Worm (Caenorhabditis elegans) whole organism, L4 larva: ENCODE measurements around the gene mlt-7.

ENCODE experiments used
- D1046.2 ChIP-seq: fragments of 200-800 bp; sonication (Bioruptor generic); IDR thresholded peaks from 2 replicates; pipeline ENCODE4 v1.3.6; 2022; ENCODE audit warnings: missing genetic modification characterization, missing compliant biosample characterization
- F10B5.3 ChIP-seq: sonication (generic microtip); optimal IDR thresholded peaks from 2 replicates; lab custom pipeline; 2016; ENCODE audit warnings: mild to moderate bottlenecking, missing genetic modification characterization, missing compliant biosample characterization
- F26F4.8 ChIP-seq: fragments of 200-800 bp; sonication (Bioruptor generic); conservative IDR thresholded peaks from 2 replicates; pipeline ENCODE4 v1.3.6; 2022; ENCODE audit warnings: missing genetic modification characterization, missing compliant biosample characterization
- F37D6.2 ChIP-seq: sonication (generic microtip); optimal IDR thresholded peaks from 2 replicates; lab custom pipeline; 2016; ENCODE audit warnings: mild to moderate bottlenecking, missing genetic modification characterization, missing compliant biosample characterization
- F49E8.2 ChIP-seq: sonication (generic microtip); optimal IDR thresholded peaks from 2 replicates; lab custom pipeline; 2016; ENCODE audit warnings: missing compliant biosample characterization, mild to moderate bottlenecking, missing genetic modification characterization, borderline replicate concordance
- T20F7.1 ChIP-seq: fragments of 200-800 bp; sonication (Bioruptor generic); optimal IDR thresholded peaks from 2 replicates; lab custom pipeline; 2018; ENCODE audit warnings: mild to moderate bottlenecking, missing genetic modification characterization, missing compliant biosample characterization
- T26A8.4 ChIP-seq: fragments of 200-800 bp; sonication (Bioruptor generic); IDR thresholded peaks from 2 replicates; pipeline ENCODE4 v1.3.6; 2022; ENCODE audit warnings: missing genetic modification characterization, missing compliant biosample characterization
- Y5F2A.4 ChIP-seq: fragments of 200-800 bp; sonication (Bioruptor generic); optimal IDR thresholded peaks from 2 replicates; lab custom pipeline; 2018; ENCODE audit warnings: mild to moderate bottlenecking, missing genetic modification characterization, missing compliant biosample characterization
- ZK337.2 ChIP-seq: fragments of 200-800 bp; sonication (Bioruptor generic); IDR thresholded peaks from 2 replicates; pipeline ENCODE4 v1.3.6; 2022; ENCODE audit warnings: missing genetic modification reagents, missing genetic modification characterization, missing compliant biosample characterization
- aha-1 ChIP-seq: fragments of 150-350 bp; peaks from one replicate; lab custom pipeline; 2014; ENCODE audit warnings: missing biosample characterization, missing genetic modification characterization
- aly-2 ChIP-seq: sonication (generic microtip); optimal IDR thresholded peaks from 2 replicates; lab custom pipeline; 2018; ENCODE audit warnings: missing biosample characterization, missing genetic modification characterization
- ama-1 ChIP-seq: fragments of 150-350 bp; optimal IDR thresholded peaks from 2 replicates; lab custom pipeline; 2014; ENCODE audit warnings: inconsistent platforms, mixed read lengths
- arid-1 ChIP-seq: fragments of 200-800 bp; sonication (Bioruptor generic); conservative IDR thresholded peaks from 2 replicates; pipeline ENCODE4 v1.3.6; 2022; ENCODE audit warnings: missing genetic modification reagents, missing genetic modification characterization, missing compliant biosample characterization
- attf-4 ChIP-seq: sonication (generic microtip); optimal IDR thresholded peaks from 3 replicates; lab custom pipeline; 2017; ENCODE audit warnings: missing biosample characterization, missing genetic modification characterization
- ceh-28 ChIP-seq: fragments of 150-350 bp; optimal IDR thresholded peaks from 2 replicates; lab custom pipeline; 2014; ENCODE audit warnings: missing biosample characterization, missing genetic modification reagents, missing genetic modification characterization
- ceh-82 ChIP-seq: sonication (generic microtip); optimal IDR thresholded peaks from 2 replicates; lab custom pipeline; 2017; ENCODE audit warnings: missing biosample characterization, missing genetic modification characterization
- daf-12 ChIP-seq: fragments of 150-350 bp; optimal IDR thresholded peaks from 2 replicates; lab custom pipeline; 2014; ENCODE audit warnings: missing biosample characterization, missing genetic modification reagents, missing genetic modification characterization
- daf-16 ChIP-seq, 3 experiments: sonication (generic microtip); optimal IDR thresholded peaks; 2 replicates each; lab custom pipeline; 2016 to 2017; ENCODE audit warnings: missing genetic modification characterization in 3 of 3, missing genetic modification reagents in 3 of 3, mild to moderate bottlenecking in 2 of 3, missing compliant biosample characterization in 2 of 3, missing biosample characterization in 1 of 3, moderate library complexity in 1 of 3
- dmd-6 ChIP-seq: fragments of 200-800 bp; sonication (Bioruptor generic); IDR thresholded peaks from 2 replicates; pipeline ENCODE4 v1.3.6; 2022; ENCODE audit warnings: missing genetic modification reagents, missing genetic modification characterization, missing compliant biosample characterization
- dmd-8 ChIP-seq: fragments of 200-800 bp; sonication (Bioruptor generic); IDR thresholded peaks from 2 replicates; pipeline ENCODE4 v1.3.6; 2022; ENCODE audit warnings: missing genetic modification characterization, missing compliant biosample characterization
- dmd-9 ChIP-seq: fragments of 200-800 bp; sonication (Bioruptor generic); IDR thresholded peaks from 2 replicates; pipeline ENCODE4 v1.3.6; 2022; ENCODE audit warnings: missing genetic modification reagents, missing genetic modification characterization, missing compliant biosample characterization
- dpl-1 ChIP-seq: fragments of 150-350 bp; optimal IDR thresholded peaks from 2 replicates; lab custom pipeline; 2014; ENCODE audit warnings: missing biosample characterization, missing genetic modification reagents, missing genetic modification characterization
- dve-1 ChIP-seq: sonication (generic microtip); optimal IDR thresholded peaks from 2 replicates; lab custom pipeline; 2017; ENCODE audit warnings: antibody characterized with exemption, mild to moderate bottlenecking, missing genetic modification characterization, missing compliant biosample characterization; ENCODE audit not compliant: insufficient read depth
- egl-43 ChIP-seq: fragments of 200-800 bp; sonication (Bioruptor generic); IDR thresholded peaks from 2 replicates; pipeline ENCODE4 v1.3.6; 2022; ENCODE audit warnings: missing genetic modification reagents, missing genetic modification characterization, missing compliant biosample characterization
- hlh-11 ChIP-seq: fragments of 200-800 bp; sonication (Bioruptor generic); optimal IDR thresholded peaks from 2 replicates; lab custom pipeline; 2018; ENCODE audit warnings: mild to moderate bottlenecking, missing genetic modification characterization, missing compliant biosample characterization
- jun-1 ChIP-seq: fragments of 150-350 bp; optimal IDR thresholded peaks from 2 replicates; lab custom pipeline; 2014; ENCODE audit warnings: missing biosample characterization, missing genetic modification reagents, missing genetic modification characterization
- lin-1 ChIP-seq: fragments of 200-800 bp; sonication (Bioruptor generic); IDR thresholded peaks from 2 replicates; pipeline ENCODE4 v1.3.6; 2022; ENCODE audit warnings: missing genetic modification reagents, missing genetic modification characterization, missing compliant biosample characterization
- lin-39 ChIP-seq: fragments of 150-350 bp; optimal IDR thresholded peaks from 2 replicates; lab custom pipeline; 2014; ENCODE audit warnings: missing biosample characterization, missing genetic modification reagents, missing genetic modification characterization
- madf-5 ChIP-seq, 2 experiments: fragments of 200-800 bp; sonication (Bioruptor generic); IDR thresholded peaks; 2 replicates each; pipeline ENCODE4 v1.3.6; 2022; ENCODE audit warnings: missing compliant biosample characterization in 2 of 2, missing genetic modification characterization in 2 of 2
- mep-1 ChIP-seq: fragments of 150-350 bp; sonication (generic microtip); optimal IDR thresholded peaks from 3 replicates; lab custom pipeline; 2014; ENCODE audit warnings: missing biosample characterization, missing genetic modification characterization
- mes-2 ChIP-seq: sonication (generic microtip); optimal IDR thresholded peaks from 2 replicates; lab custom pipeline; 2016; ENCODE audit warnings: missing genotype, mild to moderate bottlenecking, missing genetic modification characterization, missing compliant biosample characterization; ENCODE audit not compliant: poor library complexity, severe bottlenecking
- mxl-3 ChIP-seq: fragments of 200-800 bp; sonication (Bioruptor generic); optimal IDR thresholded peaks from 2 replicates; lab custom pipeline; 2018; ENCODE audit warnings: mild to moderate bottlenecking, missing genetic modification characterization, missing compliant biosample characterization
- nhr-10 ChIP-seq: fragments of 150-350 bp; optimal IDR thresholded peaks from 2 replicates; lab custom pipeline; 2014; ENCODE audit warnings: missing biosample characterization, missing genetic modification characterization
- nhr-102 ChIP-seq: sonication (generic microtip); optimal IDR thresholded peaks from 2 replicates; lab custom pipeline; 2016; ENCODE audit warnings: mild to moderate bottlenecking, missing genetic modification characterization, moderate library complexity, missing compliant biosample characterization
- nhr-237 ChIP-seq: sonication (generic microtip); optimal IDR thresholded peaks from 2 replicates; lab custom pipeline; 2017; ENCODE audit warnings: missing biosample characterization, missing genetic modification characterization
- nhr-25 ChIP-seq: sonication (generic microtip); optimal IDR thresholded peaks from 2 replicates; lab custom pipeline; 2017; ENCODE audit warnings: missing genetic modification characterization, mild to moderate bottlenecking, missing compliant biosample characterization, antibody characterized with exemption, moderate library complexity, borderline replicate concordance; ENCODE audit not compliant: insufficient read depth
- nhr-28 ChIP-seq: fragments of 150-350 bp; optimal IDR thresholded peaks from 2 replicates; lab custom pipeline; 2014; ENCODE audit warnings: missing biosample characterization, missing genetic modification characterization
- nhr-6 ChIP-seq: fragments of 150-350 bp; optimal IDR thresholded peaks from 2 replicates; lab custom pipeline; 2014; ENCODE audit warnings: missing biosample characterization, missing genetic modification characterization
- nhr-77 ChIP-seq: fragments of 150-350 bp; optimal IDR thresholded peaks from 2 replicates; lab custom pipeline; 2014; ENCODE audit warnings: missing biosample characterization, missing genetic modification characterization
- pha-4 ChIP-seq, 2 experiments: fragments of 150-350 bp in 1 of 2; fragments of 200-800 bp in 1 of 2; sonication (Bioruptor generic) in 1 of 2; IDR thresholded peaks in 1 of 2; optimal IDR thresholded peaks in 1 of 2; 2 replicates each; pipeline versions ENCODE4 v1.3.6 to Lab custom; 2014 to 2022; ENCODE audit warnings: missing genetic modification characterization in 2 of 2, missing genetic modification reagents in 2 of 2, missing biosample characterization in 1 of 2, missing compliant biosample characterization in 1 of 2
- rbr-2 ChIP-seq: sonication (generic microtip); optimal IDR thresholded peaks from 2 replicates; lab custom pipeline; 2016; ENCODE audit warnings: missing genotype, missing genetic modification characterization, missing compliant biosample characterization
- saeg-2 ChIP-seq: fragments of 200-800 bp; sonication (Bioruptor generic); IDR thresholded peaks from 2 replicates; pipeline ENCODE4 v1.3.6; 2022; ENCODE audit warnings: missing genetic modification reagents, missing genetic modification characterization, missing compliant biosample characterization
- skn-1 ChIP-seq: fragments of 150-350 bp; optimal IDR thresholded peaks from 2 replicates; lab custom pipeline; 2014; ENCODE audit warnings: missing biosample characterization, missing genetic modification characterization
- snpc-4 ChIP-seq: fragments of 150-350 bp; optimal IDR thresholded peaks from 2 replicates; lab custom pipeline; 2014; ENCODE audit warnings: missing biosample characterization, missing genetic modification characterization
- spr-1 ChIP-seq: sonication (generic microtip); optimal IDR thresholded peaks from 2 replicates; lab custom pipeline; 2016; ENCODE audit warnings: mild to moderate bottlenecking, missing genetic modification characterization, missing compliant biosample characterization
- spr-3 ChIP-seq: fragments of 200-800 bp; sonication (Bioruptor generic); optimal IDR thresholded peaks from 2 replicates; lab custom pipeline; 2018; ENCODE audit warnings: mild to moderate bottlenecking, missing genetic modification characterization, missing compliant biosample characterization
- unc-130 ChIP-seq: sonication (generic microtip); optimal IDR thresholded peaks from 2 replicates; lab custom pipeline; 2016; ENCODE audit warnings: missing genetic modification reagents, missing genetic modification characterization, missing compliant biosample characterization
- unc-62 ChIP-seq, 3 experiments: fragments of 150-350 bp in 1 of 3; sonication (generic microtip); optimal IDR thresholded peaks in 2 of 3; peaks in 1 of 3; 1 replicate in 1 of 3; 2 replicates in 2 of 3; lab custom pipeline; 2014 to 2017; ENCODE audit warnings: missing biosample characterization in 3 of 3, missing genetic modification characterization in 3 of 3, missing genetic modification reagents in 3 of 3, missing genotype in 1 of 3
- zag-1 ChIP-seq: fragments of 150-350 bp; optimal IDR thresholded peaks from 2 replicates; lab custom pipeline; 2014; ENCODE audit warnings: missing biosample characterization, missing genetic modification characterization
- zfp-2 ChIP-seq: sonication (generic microtip); optimal IDR thresholded peaks from 2 replicates; lab custom pipeline; 2016; ENCODE audit warnings: mild to moderate bottlenecking, missing genetic modification characterization, missing compliant biosample characterization
- zip-2 ChIP-seq: fragments of 150-350 bp; optimal IDR thresholded peaks from 2 replicates; lab custom pipeline; 2014; ENCODE audit warnings: missing biosample characterization, missing genetic modification characterization

mlt-7 gene

ce11 chrII:4372406-4372805 is 20.4 kb upstream of the mlt-7 start, which contains the start of gene paic-1:
paic-1 (minus strand) TSS chrII:4372525.
- TF ChIP-seq pha-4 (GFP tag; IDR thresholded peaks at IDR 0.05; lab: Robert Waterston, UW) (no peak), pha-4 (tag; optimal IDR thresholded peaks at IDR 0.05; lab: Kevin White, UChicago) (no peak), unc-130 (GFP tag; lab: Kevin White, UChicago) (no peak), mxl-3 (no peak), nhr-77 (tag; lab: Kevin White, UChicago) (no peak), dmd-6 (GFP tag; lab: Robert Waterston, UW) (no peak), nhr-102 (tag; lab: Kevin White, UChicago) (no peak), hlh-11 (tag; lab: Kevin White, UChicago) (peak; percentile 16), madf-5 (GFP tag; IDR thresholded peaks at IDR 0.05; lab: Robert Waterston, UW) (no peak), spr-3 (GFP tag; lab: Kevin White, UChicago) (no peak), lin-39 (tag; lab: Kevin White, UChicago) (no peak), T20F7.1 (GFP tag; lab: Kevin White, UChicago) (no peak), mep-1 (peak; percentile 50), unc-62 (GFP tag; optimal IDR thresholded peaks at IDR 0.05 in 1 of 2; lab: Kevin White, UChicago) (no peak), unc-62 (tag; optimal IDR thresholded peaks at IDR 0.05; lab: Kevin White, UChicago) (no peak), skn-1 (tag; lab: Kevin White, UChicago) (no peak), spr-1 (no peak), jun-1 (tag; lab: Kevin White, UChicago) (no peak), F10B5.3 (no peak), mes-2 (tag; lab: Kevin White, UChicago) (peak; percentile 54), ceh-28 (tag; lab: Kevin White, UChicago) (no peak), daf-16 (GFP tag; optimal IDR thresholded peaks at IDR 0.05; lab: Kevin White, UChicago) (no peak), daf-16 (tag; optimal IDR thresholded peaks at IDR 0.05; lab: Kevin White, UChicago) (peak; percentile 82), zag-1 (tag; lab: Kevin White, UChicago) (no peak), nhr-237 (tag; lab: Kevin White, UChicago) (no peak), Y5F2A.4 (GFP tag; lab: Kevin White, UChicago) (no peak), F49E8.2 (tag; lab: Kevin White, UChicago) (peak; percentile 19), nhr-6 (tag; lab: Kevin White, UChicago) (no peak), dpl-1 (GFP tag; lab: Kevin White, UChicago) (no peak), ama-1 (peak; percentile 80), zfp-2 (tag; lab: Kevin White, UChicago) (no peak), F37D6.2 (tag; lab: Kevin White, UChicago) (no peak), ceh-82 (tag; lab: Kevin White, UChicago) (no peak), nhr-28 (tag; lab: Kevin White, UChicago) (peak; percentile 37), egl-43 (no peak), D1046.2 (no peak), rbr-2 (tag; lab: Kevin White, UChicago) (no peak), arid-1 (GFP tag; lab: Robert Waterston, UW) (no peak), ZK337.2 (GFP tag; lab: Robert Waterston, UW) (no peak), attf-4 (tag; lab: Kevin White, UChicago) (no peak), F26F4.8 (GFP tag; lab: Robert Waterston, UW) (no peak), nhr-10 (no peak), zip-2 (tag; lab: Kevin White, UChicago) (peak; percentile 41), T26A8.4 (GFP tag; lab: Robert Waterston, UW) (peak; percentile 27; the same call in 1 of the 2 replicates), daf-12 (tag; lab: Kevin White, UChicago) (no peak), aha-1 (no peak), nhr-25 (tag; lab: Kevin White, UChicago) (no peak), lin-1 (GFP tag; lab: Robert Waterston, UW) (no peak), dmd-8 (0 out of 2 replicates have a peak, but pooled peaks have one; percentile 18), dmd-9 (GFP tag; lab: Robert Waterston, UW) (no peak), dve-1 (tag; lab: Kevin White, UChicago) (peak; percentile 30), snpc-4 (no peak), aly-2 (tag; lab: Kevin White, UChicago) (no peak), saeg-2 (no peak)
